Fruit fly (Drosophila melanogaster) whole organism, embryonic: ENCODE data around the gene CG7702.
A peak's percentile ranks its signal among the peaks of the same experiment; 100 is the strongest.

Source experiments
- Asciz ChIP-seq: fragments of 200-800 bp; sonication (Bioruptor generic); optimal IDR thresholded peaks from 2 replicates; lab custom pipeline; 2017; ENCODE audit warnings: missing biosample characterization, mild to moderate bottlenecking, missing genetic modification characterization, missing genetic modification reagents
- Atf-2 ChIP-seq: fragments of 200-800 bp; sonication (Bioruptor generic); optimal IDR thresholded peaks from 2 replicates; lab custom pipeline; 2016; ENCODE audit warnings: missing biosample characterization, missing genetic modification characterization
- B-H1 ChIP-seq: fragments of 200-800 bp; sonication (Bioruptor generic); IDR thresholded peaks from 3 replicates; pipeline ENCODE4 v1.3.6; 2022; ENCODE audit warnings: missing biosample characterization, missing genetic modification characterization
- CG10431 ChIP-seq: fragments of 200-800 bp; sonication (Bioruptor generic); optimal IDR thresholded peaks from 3 replicates; lab custom pipeline; 2018; ENCODE audit warnings: missing biosample characterization, mild to moderate bottlenecking, missing genetic modification characterization
- CG10543 ChIP-seq: fragments of 200-800 bp; sonication (Bioruptor generic); optimal IDR thresholded peaks from 3 replicates; lab custom pipeline; 2017; ENCODE audit warnings: missing biosample characterization, mild to moderate bottlenecking, missing genetic modification characterization, moderate library complexity
- CG11093 ChIP-seq: fragments of 200-800 bp; sonication (Bioruptor generic); IDR thresholded peaks from 3 replicates; pipeline ENCODE4 v1.3.6; 2022; ENCODE audit warnings: missing biosample characterization, missing genetic modification characterization
- CG11504 ChIP-seq: fragments of 200-800 bp; sonication (Bioruptor generic); optimal IDR thresholded peaks from 3 replicates; lab custom pipeline; 2019; ENCODE audit warnings: missing biosample characterization, mild to moderate bottlenecking, missing genetic modification characterization, moderate library complexity
- CG1233 ChIP-seq: fragments of 200-800 bp; sonication (Bioruptor generic); optimal IDR thresholded peaks from 4 replicates; lab custom pipeline; 2018; ENCODE audit warnings: missing biosample characterization, mild to moderate bottlenecking, missing genetic modification characterization
- CG12744 ChIP-seq: fragments of 200-800 bp; sonication (Bioruptor generic); optimal IDR thresholded peaks from 2 replicates; lab custom pipeline; 2016; ENCODE audit warnings: missing biosample characterization, missing genetic modification characterization
- CG13123 ChIP-seq: fragments of 200-800 bp; sonication (Bioruptor generic); optimal IDR thresholded peaks from 2 replicates; lab custom pipeline; 2016; ENCODE audit warnings: missing biosample characterization, missing genetic modification characterization
- CG1529 ChIP-seq: fragments of 200-800 bp; sonication (Bioruptor generic); optimal IDR thresholded peaks from 3 replicates; lab custom pipeline; 2018; ENCODE audit warnings: missing biosample characterization, missing genetic modification characterization
- CG15479 ChIP-seq: fragments of 200-800 bp; sonication (Bioruptor generic); optimal IDR thresholded peaks from 3 replicates; lab custom pipeline; 2019; ENCODE audit warnings: missing biosample characterization, mild to moderate bottlenecking, missing genetic modification characterization, moderate library complexity
- CG15696 ChIP-seq: fragments of 200-800 bp; sonication (Bioruptor generic); optimal IDR thresholded peaks from 2 replicates; lab custom pipeline; 2019; ENCODE audit warnings: missing biosample characterization, mild to moderate bottlenecking, missing genetic modification characterization, moderate library complexity
- CG16779 ChIP-seq: fragments of 200-800 bp; sonication (Bioruptor generic); IDR thresholded peaks from 2 replicates; pipeline ENCODE4 v1.3.6; 2022; ENCODE audit warnings: missing biosample characterization, missing genetic modification characterization
- CG32767 ChIP-seq: fragments of 200-800 bp; sonication (Bioruptor generic); IDR thresholded peaks from 2 replicates; pipeline ENCODE4 v1.3.6; 2022; ENCODE audit warnings: missing biosample characterization, missing genetic modification characterization
- CG4404 ChIP-seq: fragments of 200-800 bp; sonication (Bioruptor generic); IDR thresholded peaks from 2 replicates; pipeline ENCODE4 v1.3.6; 2022; ENCODE audit warnings: missing biosample characterization, missing genetic modification characterization
- CG4730 ChIP-seq: fragments of 200-800 bp; sonication (Bioruptor generic); IDR thresholded peaks from 2 replicates; pipeline ENCODE4 v1.3.6; 2022; ENCODE audit warnings: missing biosample characterization, missing genetic modification characterization
- CG6765 ChIP-seq: fragments of 200-800 bp; sonication (Bioruptor generic); optimal IDR thresholded peaks from 3 replicates; lab custom pipeline; 2017; ENCODE audit warnings: missing biosample characterization, mild to moderate bottlenecking, missing genetic modification characterization
- CG7745 ChIP-seq: fragments of 200-800 bp; sonication (Bioruptor generic); optimal IDR thresholded peaks from 2 replicates; lab custom pipeline; 2018; ENCODE audit warnings: missing biosample characterization, mild to moderate bottlenecking, missing genetic modification characterization, moderate library complexity
- D ChIP-seq, 2 experiments: fragments of 200-800 bp in 1 of 2; fragments of >200 bp in 1 of 2; sonication (Bioruptor generic) in 1 of 2; optimal IDR thresholded peaks; 2 replicates in 1 of 2; 3 replicates in 1 of 2; lab custom pipeline; 2017; ENCODE audit warnings: mild to moderate bottlenecking in 1 of 2, missing biosample characterization in 1 of 2, missing genetic modification characterization in 1 of 2, missing genetic modification reagents in 1 of 2
- Dip2 ChIP-seq: fragments of 200-800 bp; sonication (Bioruptor generic); IDR thresholded peaks from 2 replicates; pipeline ENCODE4 v1.3.6; 2022; ENCODE audit warnings: missing biosample characterization, missing genetic modification characterization
- Drgx ChIP-seq: fragments of 200-800 bp; sonication (Bioruptor generic); IDR thresholded peaks from 2 replicates; pipeline ENCODE4 v1.3.6; 2022; ENCODE audit warnings: missing biosample characterization, missing genetic modification characterization
- Fer3 ChIP-seq: fragments of 200-800 bp; sonication (Bioruptor generic); optimal IDR thresholded peaks from 2 replicates; lab custom pipeline; 2018; ENCODE audit warnings: missing biosample characterization, mild to moderate bottlenecking, missing genetic modification characterization, moderate library complexity
- Hr3 ChIP-seq: fragments of 200-800 bp; sonication (Bioruptor generic); optimal IDR thresholded peaks from 3 replicates; lab custom pipeline; 2016; ENCODE audit warnings: missing biosample characterization, missing genetic modification characterization
- Nf-YA ChIP-seq: fragments of 200-800 bp; sonication (Bioruptor generic); IDR thresholded peaks from 2 replicates; pipeline ENCODE4 v1.3.6; 2022; ENCODE audit warnings: missing biosample characterization, missing genetic modification characterization
- Pdp1 ChIP-seq, 2 experiments: fragments of 200-800 bp; sonication (Bioruptor generic); optimal IDR thresholded peaks; 3 replicates each; lab custom pipeline; 2016; ENCODE audit warnings: missing biosample characterization in 2 of 2, missing genetic modification characterization in 2 of 2, mild to moderate bottlenecking in 1 of 2, moderate library complexity in 1 of 2
- Ravus ChIP-seq: fragments of 200-800 bp; sonication (Bioruptor generic); IDR thresholded peaks from 2 replicates; pipeline ENCODE4 v1.3.6; 2022; ENCODE audit warnings: missing biosample characterization, missing genetic modification characterization
- Ssrp ChIP-seq: fragments of 200-800 bp; sonication (Bioruptor generic); optimal IDR thresholded peaks from 2 replicates; lab custom pipeline; 2018; ENCODE audit warnings: missing biosample characterization, mild to moderate bottlenecking, missing genetic modification characterization, moderate library complexity
- TFAM ChIP-seq: fragments of 200-800 bp; sonication (Bioruptor generic); optimal IDR thresholded peaks from 2 replicates; lab custom pipeline; 2017; ENCODE audit warnings: missing biosample characterization, missing genetic modification characterization, inconsistent platforms
- Tbp ChIP-seq: fragments of >200 bp; optimal IDR thresholded peaks from 2 replicates; lab custom pipeline; 2018; ENCODE audit warnings: missing biosample characterization, missing genetic modification characterization
- az2 ChIP-seq: fragments of 200-800 bp; sonication (Bioruptor generic); optimal IDR thresholded peaks from 3 replicates; lab custom pipeline; 2016; ENCODE audit warnings: missing biosample characterization, missing genetic modification characterization
- bab2 ChIP-seq: fragments of 200-800 bp; sonication (Bioruptor generic); optimal IDR thresholded peaks from 2 replicates; lab custom pipeline; 2016; ENCODE audit warnings: missing biosample characterization, missing genetic modification characterization
- bigmax ChIP-seq: fragments of 200-800 bp; sonication (Bioruptor generic); optimal IDR thresholded peaks from 2 replicates; lab custom pipeline; 2018; ENCODE audit warnings: missing biosample characterization, mild to moderate bottlenecking, missing genetic modification characterization
- chinmo ChIP-seq: fragments of 200-800 bp; sonication (Bioruptor generic); IDR thresholded peaks from 4 replicates; pipeline ENCODE4 v1.3.6; 2022; ENCODE audit warnings: missing biosample characterization, missing genetic modification characterization; ENCODE audit not compliant: partially characterized antibody
- dimm ChIP-seq: fragments of 200-800 bp; sonication (Bioruptor generic); IDR thresholded peaks from 2 replicates; pipeline ENCODE4 v1.3.6; 2022; ENCODE audit warnings: missing biosample characterization, missing genetic modification characterization
- gce ChIP-seq: fragments of 200-800 bp; sonication (Bioruptor generic); IDR thresholded peaks from 3 replicates; pipeline ENCODE4 v1.3.6; 2022; ENCODE audit warnings: missing biosample characterization, missing genetic modification characterization
- gcm2 ChIP-seq: fragments of 200-800 bp; sonication (Bioruptor generic); optimal IDR thresholded peaks from 2 replicates; lab custom pipeline; 2016; ENCODE audit warnings: missing biosample characterization, missing genetic modification characterization
- jing ChIP-seq: fragments of 200-800 bp; sonication (Bioruptor generic); optimal IDR thresholded peaks from 2 replicates; lab custom pipeline; 2018; ENCODE audit warnings: missing biosample characterization, mild to moderate bottlenecking, missing genetic modification characterization
- kni ChIP-seq: fragments of 200-800 bp; sonication (Bioruptor generic); optimal IDR thresholded peaks from 3 replicates; lab custom pipeline; 2017; ENCODE audit warnings: mild to moderate bottlenecking, missing biosample characterization, missing genetic modification reagents, missing genetic modification characterization
- lab ChIP-seq: fragments of 200-800 bp; sonication (Bioruptor generic); optimal IDR thresholded peaks from 3 replicates; lab custom pipeline; 2017; ENCODE audit warnings: missing biosample characterization, missing genetic modification characterization, mild to moderate bottlenecking, moderate library complexity, missing genetic modification reagents
- nom ChIP-seq: fragments of 200-800 bp; sonication (Bioruptor generic); optimal IDR thresholded peaks from 2 replicates; lab custom pipeline; 2017; ENCODE audit warnings: missing biosample characterization, missing genetic modification characterization, mild to moderate bottlenecking, moderate library complexity, missing genetic modification reagents
- phol ChIP-seq: fragments of 200-800 bp; sonication (Bioruptor generic); optimal IDR thresholded peaks from 3 replicates; lab custom pipeline; 2018; ENCODE audit warnings: missing biosample characterization, mild to moderate bottlenecking, missing genetic modification characterization, moderate library complexity
- pnt ChIP-seq: fragments of 200-800 bp; sonication (Bioruptor generic); optimal IDR thresholded peaks from 3 replicates; lab custom pipeline; 2016; ENCODE audit warnings: missing biosample characterization, missing genetic modification characterization
- repo ChIP-seq: fragments of 200-800 bp; sonication (Bioruptor generic); optimal IDR thresholded peaks from 2 replicates; lab custom pipeline; 2016; ENCODE audit warnings: missing biosample characterization, missing genetic modification characterization
- scrt ChIP-seq: fragments of 200-800 bp; sonication (Bioruptor generic); optimal IDR thresholded peaks from 2 replicates; lab custom pipeline; 2018; ENCODE audit warnings: missing biosample characterization, mild to moderate bottlenecking, missing genetic modification characterization, moderate library complexity
- sens ChIP-seq: fragments of 200-800 bp; sonication (Bioruptor generic); peaks from one replicate; lab custom pipeline; 2016; ENCODE audit warnings: missing biosample characterization, missing genetic modification characterization
- tap ChIP-seq: fragments of 200-800 bp; optimal IDR thresholded peaks from 3 replicates; lab custom pipeline; 2019; ENCODE audit warnings: missing biosample characterization, mild to moderate bottlenecking, missing genetic modification characterization, moderate library complexity
- toy ChIP-seq: fragments of 200-800 bp; sonication (Bioruptor generic); IDR thresholded peaks from 2 replicates; pipeline ENCODE4 v1.3.6; 2022; ENCODE audit warnings: missing biosample characterization, missing genetic modification characterization
- zf30C ChIP-seq: fragments of 200-800 bp; sonication (Bioruptor generic); optimal IDR thresholded peaks from 3 replicates; lab custom pipeline; 2018; ENCODE audit warnings: missing biosample characterization, mild to moderate bottlenecking, missing genetic modification characterization
- zfh2 ChIP-seq: fragments of 200-800 bp; sonication (Bioruptor generic); optimal IDR thresholded peaks from 2 replicates; lab custom pipeline; 2016; ENCODE audit warnings: missing biosample characterization, missing genetic modification characterization

The CG7702 gene

DNA sequence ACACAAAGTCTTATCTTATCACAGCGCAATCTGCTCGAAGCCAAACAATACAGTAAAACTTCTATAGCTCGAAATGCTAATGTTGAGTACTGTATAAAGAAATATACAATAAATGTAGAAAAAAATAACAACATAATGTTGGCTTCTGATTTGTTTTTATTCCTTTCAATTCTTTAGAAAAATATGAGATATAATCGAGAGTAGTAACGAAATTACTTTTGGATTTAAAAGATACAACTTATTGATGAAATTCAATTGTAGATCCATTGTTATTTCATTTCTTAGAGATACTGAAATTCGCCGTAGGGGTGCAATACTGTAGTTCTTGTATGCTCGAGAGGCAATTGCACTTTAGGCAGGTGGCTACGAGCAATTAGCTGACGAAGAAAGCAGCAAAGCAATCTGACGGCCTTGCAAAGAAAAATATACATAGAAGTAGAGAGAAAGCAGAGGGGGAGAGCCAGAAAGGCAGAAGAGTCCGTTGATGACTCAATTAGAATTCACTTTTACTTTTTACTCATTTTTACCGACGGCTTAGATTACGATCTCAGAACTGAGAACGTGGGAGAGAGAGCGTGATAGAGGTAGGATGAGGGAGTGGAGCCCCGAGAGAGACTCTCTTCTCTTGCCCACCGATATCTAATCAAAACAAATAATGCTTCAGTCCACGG lies 1.4 kb downstream of the CG7702 start (continued):
- TF ChIP-seq CG15696 (tag; lab: Kevin White, UChicago) (peak; percentile 67), Ssrp (tag; lab: Kevin White, UChicago) (peak; percentile 58), CG7745 (tag; lab: Kevin White, UChicago) (no peak), CG15479 (GFP tag; lab: Kevin White, UChicago) (no peak), az2 (peak; percentile 36), scrt (no peak), sens (GFP tag; lab: Kevin White, UChicago) (peak; percentile 91), bigmax (GFP tag; lab: Kevin White, UChicago) (no peak), Hr3 (GFP tag; lab: Kevin White, UChicago) (peak; percentile 36), gcm2 (GFP tag; lab: Kevin White, UChicago) (no peak), repo (GFP tag; lab: Kevin White, UChicago) (no peak), jing (GFP tag; lab: Kevin White, UChicago) (no peak), CG11504 (tag; lab: Kevin White, UChicago) (peak; percentile 58), gce (GFP tag; lab: Robert Waterston, UW) (no peak), D (optimal IDR thresholded peaks at IDR 0.05; lab: Kevin White, UChicago) (no peak), D (GFP tag; optimal IDR thresholded peaks at IDR 0.05; lab: Kevin White, UChicago) (no peak), CG32767 (GFP tag; lab: Robert Waterston, UW) (peak; percentile 36; the same call in 1 of the 2 replicates), CG6765 (GFP tag; lab: Kevin White, UChicago) (peak; percentile 8), Tbp (no peak), CG1233 (no peak), chinmo (GFP tag; lab: Robert Waterston, UW) (0 out of 4 replicates have a peak, but pooled peaks have one; percentile 19), bab2 (GFP tag; lab: Kevin White, UChicago) (peak; percentile 64), CG12744 (no peak), kni (GFP tag; lab: Kevin White, UChicago) (no peak), toy (GFP tag; lab: Robert Waterston, UW) (no peak), dimm (GFP tag; lab: Robert Waterston, UW) (no peak), nom (GFP tag; lab: Kevin White, UChicago) (no peak), Atf-2 (no peak), CG10431 (GFP tag; lab: Kevin White, UChicago) (no peak), CG16779 (no peak), CG4404 (GFP tag; lab: Robert Waterston, UW) (no peak; the same call in 1 of the 2 replicates), zf30C (GFP tag; lab: Kevin White, UChicago) (no peak), Fer3 (tag; lab: Kevin White, UChicago) (peak; percentile 42), Drgx (GFP tag; lab: Robert Waterston, UW) (peak; percentile 38), TFAM (no peak), phol (tag; lab: Kevin White, UChicago) (peak; percentile 76), pnt (GFP tag; lab: Kevin White, UChicago) (no peak), CG11093 (GFP tag; lab: Robert Waterston, UW) (0 out of 3 replicates have a peak, but pooled peaks have one; percentile 37), CG10543 (GFP tag; lab: Kevin White, UChicago) (no peak), Pdp1 (GFP tag; optimal IDR thresholded peaks at IDR 0.05; lab: Kevin White, UChicago) (peak in 1 of 2 experiments; percentile 51), CG1529 (GFP tag; lab: Kevin White, UChicago) (no peak), Ravus (GFP tag; lab: Robert Waterston, UW) (no peak), B-H1 (GFP tag; lab: Robert Waterston, UW) (no peak), Nf-YA (GFP tag; lab: Robert Waterston, UW) (no peak), CG13123 (no peak), Asciz (no peak), zfh2 (GFP tag; lab: Kevin White, UChicago) (peak; percentile 5), CG4730 (no peak), lab (GFP tag; lab: Kevin White, UChicago) (no peak), Dip2 (no peak), tap (tag; lab: Kevin White, UChicago) (peak; percentile 53)
